Worm (Caenorhabditis elegans) whole organism, mixed stage, embryonic: ENCODE data around the gene fre-1.

Source experiments
- bed-3 ChIP-seq: fragments of 200-800 bp; sonication (Bioruptor generic); optimal IDR thresholded peaks from 3 replicates; lab custom pipeline; 2018; ENCODE audit warnings: mild to moderate bottlenecking, missing genetic modification characterization, moderate library complexity, missing compliant biosample characterization
- elt-3 ChIP-seq: fragments of 150-350 bp; optimal IDR thresholded peaks from 2 replicates; lab custom pipeline; 2014; ENCODE audit warnings: missing biosample characterization, missing genetic modification characterization
- hlh-1 ChIP-seq: fragments of 150-350 bp; optimal IDR thresholded peaks from 2 replicates; lab custom pipeline; 2014; ENCODE audit warnings: missing biosample characterization, missing genetic modification reagents, missing genetic modification characterization
- nhr-237 ChIP-seq: fragments of 150-350 bp; optimal IDR thresholded peaks from 2 replicates; lab custom pipeline; 2014; ENCODE audit warnings: missing biosample characterization, missing genetic modification characterization
- sptf-1 ChIP-seq: sonication (generic microtip); optimal IDR thresholded peaks from 2 replicates; lab custom pipeline; 2017; ENCODE audit warnings: mild to moderate bottlenecking, missing genetic modification characterization, moderate library complexity, missing compliant biosample characterization

ce11 chrV:20087635-20088034 lies at the start of gene fre-1:
- no peak for TF ChIP-seq hlh-1 (tag; lab: Kevin White, UChicago)
- no peak for TF ChIP-seq nhr-237 (tag; lab: Kevin White, UChicago)
- no peak for TF ChIP-seq elt-3 (tag; lab: Kevin White, UChicago)
- TF ChIP-seq sptf-1 (tag; lab: Kevin White, UChicago) = no peak
- no peak for TF ChIP-seq bed-3
